Worm (Caenorhabditis elegans): ENCODE data around the gene nep-22.

DNA sequence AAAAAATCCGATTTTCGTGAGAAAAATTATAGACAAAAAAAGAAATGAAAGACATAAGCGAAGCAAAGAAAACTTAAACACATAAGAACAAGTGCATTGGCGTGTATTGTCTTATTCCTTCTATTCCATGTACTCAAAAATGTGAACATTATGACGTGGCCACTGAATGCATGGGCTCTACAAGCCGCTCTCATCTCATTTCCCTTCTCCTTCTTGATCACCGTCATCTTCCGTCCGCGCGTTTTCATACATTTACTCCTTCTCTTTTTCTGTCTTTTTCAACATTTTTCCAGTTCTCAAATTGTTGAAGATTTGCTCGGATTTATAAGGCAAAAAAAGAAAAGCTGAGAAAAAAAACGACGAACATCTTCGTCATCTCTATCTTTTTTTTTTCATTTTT, 19.9 kb upstream of the nep-22 start:
- TF ChIP-seq ama-1 (optimal IDR thresholded peaks at IDR 0.05) (no peak), nhr-76 (tag; optimal IDR thresholded peaks at IDR 0.05) (no peak), pqm-1 (tag; optimal IDR thresholded peaks at IDR 0.05) (no peak), lin-13 (GFP tag; optimal IDR thresholded peaks at IDR 0.05) (no peak), nhr-77 (tag; optimal IDR thresholded peaks at IDR 0.05) (no peak), nhr-28 (tag; optimal IDR thresholded peaks at IDR 0.05) (no peak), dmd-6 (GFP tag; IDR thresholded peaks at IDR 0.05) (no peak), egl-43 (GFP tag; IDR thresholded peaks at IDR 0.05) (no peak), nhr-48 (tag; optimal IDR thresholded peaks at IDR 0.05) (no peak)

Data from whole organism, L4 larva.